Worm (Caenorhabditis elegans): ENCODE results near the gene F46B6.4.
A peak's percentile ranks its signal among the peaks of the same experiment; 100 is the strongest.

Gene F46B6.4

DNA sequence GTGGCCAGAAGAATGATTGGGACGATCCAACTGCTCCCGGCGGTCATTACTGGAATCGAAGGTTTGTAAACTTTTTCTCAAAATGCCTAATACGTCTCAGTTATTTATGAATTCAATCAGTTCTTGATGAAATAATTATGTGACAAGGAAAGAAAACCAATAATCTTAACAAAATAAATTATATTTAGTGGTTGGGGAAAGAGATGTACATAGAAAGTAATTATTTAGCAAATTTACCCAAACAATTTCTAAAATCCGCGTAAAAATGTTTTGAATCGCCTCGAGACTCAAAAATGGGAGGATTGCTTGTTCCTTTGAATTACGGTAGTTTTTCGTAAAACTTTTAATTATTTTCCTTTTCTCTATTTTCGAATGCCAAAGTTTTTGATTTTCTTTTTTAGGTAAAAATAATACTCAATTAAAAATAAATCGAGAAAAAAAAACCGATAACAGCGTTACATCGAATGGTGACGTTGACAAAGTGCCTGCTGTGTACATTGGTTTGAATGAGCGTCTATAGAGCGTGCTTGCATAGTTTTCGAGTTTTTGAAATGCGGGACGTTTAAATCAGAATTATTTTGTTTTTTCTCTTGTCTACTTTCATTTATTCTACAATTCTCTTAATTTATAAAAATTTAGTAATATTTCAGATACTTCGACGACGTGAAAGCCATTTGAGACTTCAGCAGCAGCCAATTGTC, 49.7 kb downstream of the F46B6.4 start, which contains the start of the genes aagr-3 and drap-1 (continued):
- TF ChIP-seq B0336.3 (GFP tag; IDR thresholded peaks at IDR 0.05): no peak
- no peak for TF ChIP-seq lin-26 (GFP tag; IDR thresholded peaks at IDR 0.05)
- TF ChIP-seq ztf-18 (tag; optimal IDR thresholded peaks at IDR 0.05): no peak
- no peak for TF ChIP-seq ceh-40 (GFP tag; IDR thresholded peaks at IDR 0.05)
- TF ChIP-seq madf-8 (GFP tag; conservative IDR thresholded peaks at IDR 0.05): no peak
- TF ChIP-seq lag-1 (GFP tag; IDR thresholded peaks at IDR 0.05): no peak
- TF ChIP-seq K12H6.12 (tag; optimal IDR thresholded peaks at IDR 0.05): no peak
- no peak for TF ChIP-seq ceh-27 (GFP tag; optimal IDR thresholded peaks at IDR 0.05)
- TF ChIP-seq B0019.2 (GFP tag; conservative IDR thresholded peaks at IDR 0.05): no peak
- TF ChIP-seq Y56A3A.18 (GFP tag; IDR thresholded peaks at IDR 0.05): no peak
- TF ChIP-seq ztf-3 (GFP tag; optimal IDR thresholded peaks at IDR 0.05): no peak
- no peak for TF ChIP-seq rpc-1 (optimal IDR thresholded peaks at IDR 0.05)
- TF ChIP-seq rpc-1 (tag; optimal IDR thresholded peaks at IDR 0.05): no peak
- TF ChIP-seq F22D6.2 (tag; optimal IDR thresholded peaks at IDR 0.05): no peak
- TF ChIP-seq repo-1 (tag; optimal IDR thresholded peaks at IDR 0.05): no peak
- TF ChIP-seq F57A8.1 (GFP tag; optimal IDR thresholded peaks at IDR 0.05): no peak
- TF ChIP-seq ceh-100 (GFP tag; IDR thresholded peaks at IDR 0.05): no peak
- no peak for TF ChIP-seq rec-8 (tag; optimal IDR thresholded peaks at IDR 0.05)
- TF ChIP-seq ZK185.1 (tag; optimal IDR thresholded peaks at IDR 0.05; ENCODE audit: poor library complexity, severe bottlenecking): no peak
- TF ChIP-seq nfya-1 (tag; optimal IDR thresholded peaks at IDR 0.05; ENCODE audit: borderline replicate concordance, insufficient read depth): no peak
- TF ChIP-seq ztf-25 (GFP tag; IDR thresholded peaks at IDR 0.05): no peak
- no peak for TF ChIP-seq hsf-1 (GFP tag; IDR thresholded peaks at IDR 0.05)
- TF ChIP-seq aptf-2 (GFP tag; conservative IDR thresholded peaks at IDR 0.05): no peak
- TF ChIP-seq ztf-26 (tag; optimal IDR thresholded peaks at IDR 0.05): no peak
- TF ChIP-seq C06A6.2 (GFP tag; conservative IDR thresholded peaks at IDR 0.05): no peak
- no peak for TF ChIP-seq athp-1 (tag; optimal IDR thresholded peaks at IDR 0.05)
- TF ChIP-seq nfya-2 (GFP tag; IDR thresholded peaks at IDR 0.05): no peak
- TF ChIP-seq F52B5.7 (tag; optimal IDR thresholded peaks at IDR 0.05): no peak
- TF ChIP-seq ekl-4 (GFP tag; IDR thresholded peaks at IDR 0.05): no peak
- no peak for TF ChIP-seq hrde-1 (tag; optimal IDR thresholded peaks at IDR 0.05; ENCODE audit: borderline replicate concordance)
- peak; percentile 62 for TF ChIP-seq mcd-1 (GFP tag; IDR thresholded peaks at IDR 0.05)
- no peak for TF ChIP-seq snpc-1.1 (tag; optimal IDR thresholded peaks at IDR 0.05; ENCODE audit: insufficient read depth)
- no peak for TF ChIP-seq hmg-20 (GFP tag; IDR thresholded peaks at IDR 0.05)
- no peak for TF ChIP-seq F55B11.4 (tag; optimal IDR thresholded peaks at IDR 0.05; ENCODE audit: borderline replicate concordance, insufficient read depth)
- TF ChIP-seq Y53G8AR.9 (GFP tag; conservative IDR thresholded peaks at IDR 0.05): no peak
- no peak for TF ChIP-seq nhr-27 (tag; optimal IDR thresholded peaks at IDR 0.05)
- TF ChIP-seq madf-3 (GFP tag; IDR thresholded peaks at IDR 0.05): no peak
- TF ChIP-seq K11D2.4 (GFP tag; IDR thresholded peaks at IDR 0.05): no peak
- TF ChIP-seq B0035.1 (tag; optimal IDR thresholded peaks at IDR 0.05): no peak
- TF ChIP-seq mes-4 (tag; optimal IDR thresholded peaks at IDR 0.05): no peak
- TF ChIP-seq snpc-4 (GFP tag; optimal IDR thresholded peaks at IDR 0.05): no peak
- peak in 1 of 4 experiments; percentile 8 for TF ChIP-seq snpc-4 (tag; optimal IDR thresholded peaks at IDR 0.05)
- TF ChIP-seq nhr-120 (GFP tag; IDR thresholded peaks at IDR 0.05): no peak
- TF ChIP-seq T07F8.4 (tag; optimal IDR thresholded peaks at IDR 0.05): no peak
- no peak for TF ChIP-seq nfyb-1 (GFP tag; IDR thresholded peaks at IDR 0.05)
- peak; percentile 0 for TF ChIP-seq tbp1 (GFP tag; optimal IDR thresholded peaks at IDR 0.05)
- TF ChIP-seq ceh-58 (GFP tag; IDR thresholded peaks at IDR 0.05): no peak
- no peak for TF ChIP-seq F57C9.4 (tag; optimal IDR thresholded peaks at IDR 0.05)
- no peak for TF ChIP-seq ceh-79 (tag; optimal IDR thresholded peaks at IDR 0.05)
